Fruit fly (Drosophila melanogaster) whole organism, prepupa: ENCODE results near the gene CG5382.
A peak's percentile ranks its signal among the peaks of the same experiment; 100 is the strongest.

ENCODE experiments used
- CG10631 ChIP-seq: fragments of 200-800 bp; sonication (Bioruptor generic); optimal IDR thresholded peaks from 2 replicates; lab custom pipeline; 2016; ENCODE audit warnings: missing biosample characterization, missing genetic modification characterization
- CG10669 ChIP-seq: fragments of 200-800 bp; sonication (Bioruptor generic); optimal IDR thresholded peaks from 3 replicates; lab custom pipeline; 2018; ENCODE audit warnings: missing biosample characterization, mild to moderate bottlenecking, missing genetic modification characterization, moderate library complexity
- CG11294 ChIP-seq: fragments of 200-800 bp; sonication (Bioruptor generic); IDR thresholded peaks from 2 replicates; pipeline ENCODE4 v1.3.6; 2022; ENCODE audit warnings: missing biosample characterization, missing genetic modification characterization
- CG11762 ChIP-seq: fragments of 200-800 bp; sonication (Bioruptor generic); optimal IDR thresholded peaks from 3 replicates; lab custom pipeline; 2016; ENCODE audit warnings: missing biosample characterization, missing genetic modification characterization; ENCODE audit not compliant: insufficient read depth
- CG11902 ChIP-seq: fragments of 200-800 bp; sonication (Bioruptor generic); optimal IDR thresholded peaks from 3 replicates; lab custom pipeline; 2016; ENCODE audit warnings: missing biosample characterization, missing genetic modification characterization
- CG15336 ChIP-seq: fragments of 200-800 bp; sonication (Bioruptor generic); IDR thresholded peaks from 2 replicates; pipeline ENCODE4 v1.3.6; 2022; ENCODE audit warnings: missing biosample characterization, missing genetic modification characterization
- CG16779 ChIP-seq: fragments of 200-800 bp; sonication (Bioruptor generic); optimal IDR thresholded peaks from 3 replicates; lab custom pipeline; 2017; ENCODE audit warnings: missing biosample characterization, mild to moderate bottlenecking, missing genetic modification characterization
- CG3032 ChIP-seq: fragments of 200-800 bp; optimal IDR thresholded peaks from 2 replicates; lab custom pipeline; 2019; ENCODE audit warnings: missing biosample characterization, mild to moderate bottlenecking, missing genetic modification characterization, moderate library complexity
- CG31627 ChIP-seq: fragments of 200-800 bp; sonication (Bioruptor generic); optimal IDR thresholded peaks from 3 replicates; lab custom pipeline; 2016; ENCODE audit warnings: missing biosample characterization, missing genetic modification characterization
- CG6163 ChIP-seq: fragments of 200-800 bp; sonication (Bioruptor generic); IDR thresholded peaks from 3 replicates; pipeline ENCODE4 v1.3.6; 2022; ENCODE audit warnings: missing biosample characterization, missing genetic modification characterization
- CG6276 ChIP-seq: fragments of 200-800 bp; sonication (Bioruptor generic); optimal IDR thresholded peaks from 2 replicates; lab custom pipeline; 2017; ENCODE audit warnings: missing biosample characterization, mild to moderate bottlenecking, missing genetic modification characterization
- CG6792 ChIP-seq: fragments of 200-800 bp; sonication (Bioruptor generic); optimal IDR thresholded peaks from 3 replicates; lab custom pipeline; 2016; ENCODE audit warnings: missing biosample characterization, missing genetic modification characterization
- CG6854 ChIP-seq: fragments of 200-800 bp; sonication (Bioruptor generic); optimal IDR thresholded peaks from 2 replicates; lab custom pipeline; 2017; ENCODE audit warnings: missing biosample characterization, mild to moderate bottlenecking, missing genetic modification characterization
- CG7368 ChIP-seq: fragments of 200-800 bp; sonication (Bioruptor generic); optimal IDR thresholded peaks from 3 replicates; lab custom pipeline; 2016; ENCODE audit warnings: missing biosample characterization, missing genetic modification characterization
- CG8632 ChIP-seq: fragments of 200-800 bp; sonication (Bioruptor generic); optimal IDR thresholded peaks from 3 replicates; lab custom pipeline; 2016; ENCODE audit warnings: missing biosample characterization, missing genetic modification characterization
- Eip75B ChIP-seq: fragments of 200-800 bp; sonication (Bioruptor generic); optimal IDR thresholded peaks from 3 replicates; lab custom pipeline; 2016; ENCODE audit warnings: missing biosample characterization, missing genetic modification characterization
- Eip78C ChIP-seq: fragments of 200-800 bp; sonication (Bioruptor generic); peaks from one replicate; lab custom pipeline; 2016; ENCODE audit warnings: missing biosample characterization, missing genetic modification characterization
- Eip93F ChIP-seq: fragments of 200-800 bp; sonication (Bioruptor generic); optimal IDR thresholded peaks from 2 replicates; lab custom pipeline; 2016; ENCODE audit warnings: missing biosample characterization, mild to moderate bottlenecking, missing genetic modification characterization
- Ets21C ChIP-seq: fragments of 200-800 bp; sonication (Bioruptor generic); optimal IDR thresholded peaks from 3 replicates; lab custom pipeline; 2016; ENCODE audit warnings: missing biosample characterization, missing genetic modification characterization
- Ets96B ChIP-seq: fragments of 200-800 bp; optimal IDR thresholded peaks from 2 replicates; lab custom pipeline; 2019; ENCODE audit warnings: missing biosample characterization, mild to moderate bottlenecking, missing genetic modification characterization, moderate library complexity
- Hr39 ChIP-seq: fragments of 200-800 bp; sonication (Bioruptor generic); optimal IDR thresholded peaks from 2 replicates; lab custom pipeline; 2016; ENCODE audit warnings: missing biosample characterization, missing genetic modification characterization
- Smox ChIP-seq: fragments of 200-800 bp; sonication (Bioruptor generic); optimal IDR thresholded peaks from 3 replicates; lab custom pipeline; 2016; ENCODE audit warnings: missing biosample characterization, missing genetic modification characterization
- Sox102F ChIP-seq: fragments of 200-800 bp; sonication (Bioruptor generic); optimal IDR thresholded peaks from 2 replicates; lab custom pipeline; 2016; ENCODE audit warnings: missing biosample characterization, mild to moderate bottlenecking, missing genetic modification characterization
- Sox14 ChIP-seq: fragments of 200-800 bp; sonication (Bioruptor generic); optimal IDR thresholded peaks from 3 replicates; lab custom pipeline; 2016; ENCODE audit warnings: missing biosample characterization, missing genetic modification characterization
- fkh ChIP-seq: fragments of 200-800 bp; sonication (Bioruptor generic); optimal IDR thresholded peaks from 3 replicates; lab custom pipeline; 2017; ENCODE audit warnings: missing biosample characterization, mild to moderate bottlenecking, missing genetic modification characterization, moderate library complexity
- spab ChIP-seq: fragments of 200-800 bp; sonication (Bioruptor generic); optimal IDR thresholded peaks from 2 replicates; lab custom pipeline; 2017; ENCODE audit warnings: missing biosample characterization, mild to moderate bottlenecking, missing genetic modification characterization, missing genetic modification reagents
- vri ChIP-seq: fragments of 200-800 bp; sonication (Bioruptor generic); optimal IDR thresholded peaks from 3 replicates; lab custom pipeline; 2016; ENCODE audit warnings: missing biosample characterization, mild to moderate bottlenecking, missing genetic modification characterization

CG5382 gene

dm6 chr3R:22324736-22325135 is 41.0 kb downstream of the CG5382 start (continued):
- TF ChIP-seq Smox (peak; percentile 20), CG11294 (GFP tag; lab: Robert Waterston, UW) (0 out of 2 replicates have a peak, but pooled peaks have one; percentile 43), CG11762 (peak; percentile 18), CG16779 (peak; percentile 52), Ets96B (tag; lab: Kevin White, UChicago) (peak; percentile 77), Ets21C (GFP tag; lab: Kevin White, UChicago) (no peak), CG3032 (tag; lab: Kevin White, UChicago) (peak; percentile 77), CG6792 (GFP tag; lab: Kevin White, UChicago) (peak; percentile 56), Eip75B (GFP tag; lab: Kevin White, UChicago) (peak; percentile 38), CG7368 (GFP tag; lab: Kevin White, UChicago) (peak; percentile 37), vri (GFP tag; lab: Kevin White, UChicago) (no peak), CG11902 (GFP tag; lab: Kevin White, UChicago) (no peak), CG15336 (peak; percentile 73), Eip93F (GFP tag; lab: Kevin White, UChicago) (no peak)
- TF ChIP-seq, all 60 proteins: peak for 48

dm6 chr3R:22323994-22324393 is 41.8 kb downstream of the CG5382 start, which contains the start of gene CG34377:
CG34377 (minus strand) TSS chr3R:22324094.
- no peak for TF ChIP-seq Ets21C (GFP tag; lab: Kevin White, UChicago)
- no peak for TF ChIP-seq fkh
- no peak for TF ChIP-seq CG6854 (GFP tag; lab: Kevin White, UChicago)
- TF ChIP-seq CG6163: no peak
- TF ChIP-seq CG31627 (GFP tag; lab: Kevin White, UChicago): no peak
- no peak for TF ChIP-seq CG10669 (GFP tag; lab: Kevin White, UChicago)
- no peak for TF ChIP-seq Eip78C
- TF ChIP-seq CG6276 (GFP tag; lab: Kevin White, UChicago): no peak
- TF ChIP-seq Hr39 (GFP tag; lab: Kevin White, UChicago): no peak
- TF ChIP-seq Sox14 (GFP tag; lab: Kevin White, UChicago): no peak
- TF ChIP-seq Sox102F (GFP tag; lab: Kevin White, UChicago): no peak
- TF ChIP-seq CG8632 (GFP tag; lab: Kevin White, UChicago): no peak
- TF ChIP-seq CG10631 (GFP tag; lab: Kevin White, UChicago): no peak
- TF ChIP-seq spab: no peak
- TF ChIP-seq CG3032 (tag; lab: Kevin White, UChicago): no peak
- TF ChIP-seq, all 60 proteins: peak for 0
